Worm (Caenorhabditis elegans): ENCODE results near the gene flh-1.
"Not testable (repeated sequence)": the region's sequence is repeated elsewhere in the genome, so short reads cannot be mapped to it uniquely, and the experiment has no call there.

flh-1 gene

DNA sequence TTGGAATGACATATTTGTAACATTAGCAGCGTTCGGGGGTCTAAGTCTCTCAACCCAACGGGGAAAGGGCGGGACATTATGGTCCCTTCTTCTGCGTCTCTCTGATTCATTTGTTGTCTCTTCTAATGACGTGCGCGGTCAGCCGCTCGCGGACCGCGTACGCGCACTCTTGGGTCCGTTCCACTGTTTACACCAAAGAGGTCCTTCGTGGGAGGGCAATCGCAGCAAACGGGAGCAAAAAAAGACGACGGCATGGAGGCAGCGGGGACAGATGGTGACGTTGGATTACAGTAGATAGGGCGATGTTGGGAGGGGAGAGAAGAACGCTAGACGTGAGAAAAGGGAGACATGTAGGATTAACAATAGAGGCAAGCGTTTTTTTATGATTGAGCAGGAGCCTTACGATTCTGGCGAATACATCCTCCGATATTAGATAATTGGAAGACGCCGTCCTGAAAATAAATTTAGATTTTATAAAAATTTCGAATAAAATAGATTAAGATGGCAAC is at the start of gene flh-1:
Gene flh-1 (minus strand): TSS at position 459 of the 509 bp plus-strand sequence.
- TF ChIP-seq ZK185.1 (tag; optimal IDR thresholded peaks at IDR 0.05; ENCODE audit: poor library complexity, severe bottlenecking) (no peak), zfh-2 (GFP tag; conservative IDR thresholded peaks at IDR 0.05) (peak; percentile 52; the same call in 1 of the 2 replicates), T26A5.8 (tag; optimal IDR thresholded peaks at IDR 0.05) (no peak), efl-1 (GFP tag; optimal IDR thresholded peaks at IDR 0.05) (no peak), madf-6 (GFP tag; IDR thresholded peaks at IDR 0.05) (0 out of 2 replicates have a peak, but pooled peaks have one; percentile 19), unc-62 (GFP tag; optimal IDR thresholded peaks at IDR 0.05) (no peak)

DNA sequence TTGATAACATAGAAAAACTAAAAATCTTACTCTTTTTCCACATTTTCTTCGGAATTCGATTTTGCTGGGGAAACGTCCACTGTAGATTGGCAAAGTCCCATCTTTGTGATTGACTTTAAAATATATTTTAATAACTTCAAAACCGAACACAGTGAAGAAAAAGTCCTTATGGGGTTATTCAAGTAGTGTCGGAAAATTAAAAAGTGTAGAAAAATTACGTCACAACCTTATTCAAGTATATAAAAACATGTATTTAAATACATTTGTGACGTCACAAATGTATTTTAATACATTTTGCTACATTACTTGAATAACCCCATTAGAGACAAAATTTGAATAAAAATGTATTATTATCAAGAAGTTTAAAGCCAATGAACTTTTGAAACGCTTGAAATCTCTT is 48.8 kb upstream of the flh-1 start, which contains the start of gene F49C12.7:
Gene F49C12.7 (minus strand): TSS at position 101 of the 400 bp plus-strand sequence.
- TF ChIP-seq egl-44 (GFP tag; IDR thresholded peaks at IDR 0.05); F49E8.2 (tag; optimal IDR thresholded peaks at IDR 0.05; ENCODE audit: insufficient read depth); hsf-1 (GFP tag; IDR thresholded peaks at IDR 0.05): not testable (repeated sequence)

DNA sequence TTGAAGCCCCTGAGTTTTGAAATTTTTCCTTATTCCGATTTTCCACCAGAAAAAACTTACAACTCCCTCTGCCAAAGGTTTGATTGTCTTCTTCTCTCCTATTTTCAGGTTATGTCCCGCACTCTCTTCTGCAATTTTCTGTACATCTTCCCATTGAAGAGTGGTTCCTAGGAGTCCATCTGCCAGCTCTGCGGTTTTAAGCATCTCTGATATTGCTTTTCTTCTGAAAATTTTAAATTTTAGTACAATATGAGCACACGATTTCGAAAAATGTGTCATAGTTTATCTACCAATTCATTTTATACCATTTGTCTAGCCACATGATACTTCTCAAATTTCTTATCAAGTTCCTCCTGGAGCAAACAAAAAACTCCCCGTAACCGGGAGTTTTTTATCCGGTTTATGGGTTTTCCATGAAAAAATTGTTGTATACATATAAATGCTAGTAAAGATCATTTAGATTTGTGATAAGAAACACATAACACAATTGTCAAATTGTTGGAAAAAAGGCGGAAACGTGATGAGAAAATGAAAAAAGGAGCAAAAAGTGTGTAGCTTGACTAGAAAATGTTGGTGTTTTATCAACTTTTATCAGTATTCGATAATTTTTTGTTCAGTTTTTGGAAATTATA is 47.0 kb upstream of the flh-1 start:
- TF ChIP-seq zim-3 (tag; optimal IDR thresholded peaks at IDR 0.05) = no peak
- no peak for TF ChIP-seq Y67H2A.10 (GFP tag; conservative IDR thresholded peaks at IDR 0.05)
- peak; percentile 73 for TF ChIP-seq nhr-80 (tag; optimal IDR thresholded peaks at IDR 0.05)
- TF ChIP-seq ets-4 (GFP tag; optimal IDR thresholded peaks at IDR 0.05) = peak; percentile 45
- TF ChIP-seq lsl-1 (GFP tag; optimal IDR thresholded peaks at IDR 0.05) = no peak

DNA sequence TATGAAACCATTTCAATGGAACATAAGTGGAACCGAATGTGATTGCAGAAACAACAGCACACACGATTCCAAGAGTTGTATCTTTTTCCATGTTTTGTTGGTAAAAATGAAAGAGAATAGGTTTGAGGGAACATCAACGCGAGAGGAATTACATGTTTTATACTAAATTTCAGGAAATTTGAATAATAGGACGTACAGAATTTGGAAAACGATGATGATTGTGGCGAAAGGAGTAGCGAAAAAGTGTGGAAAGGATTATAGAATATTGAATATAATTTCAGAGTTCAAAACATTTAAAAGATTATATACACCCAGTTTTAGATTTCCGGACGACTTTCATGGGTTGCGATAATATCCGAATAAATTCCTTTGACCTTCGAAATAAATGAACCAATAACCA is 44.9 kb upstream of the flh-1 start, which contains the start of gene F49C12.6:
Gene F49C12.6 (minus strand): TSS at position 101 of the 400 bp plus-strand sequence.
- TF ChIP-seq tbp1 (GFP tag; optimal IDR thresholded peaks at IDR 0.05) = no peak
- no peak for TF ChIP-seq madf-6 (GFP tag; IDR thresholded peaks at IDR 0.05)
- no peak for TF ChIP-seq snpc-1.3 (tag; optimal IDR thresholded peaks at IDR 0.05; ENCODE audit: insufficient read depth)
- no peak for TF ChIP-seq dpl-1 (GFP tag; optimal IDR thresholded peaks at IDR 0.05)
- no peak for TF ChIP-seq attf-3 (GFP tag; conservative IDR thresholded peaks at IDR 0.05)
- no peak for TF ChIP-seq madf-8 (GFP tag; conservative IDR thresholded peaks at IDR 0.05)
- TF ChIP-seq snpc-1.1 (tag; optimal IDR thresholded peaks at IDR 0.05; ENCODE audit: insufficient read depth) = no peak
- no peak for TF ChIP-seq gei-17 (GFP tag; optimal IDR thresholded peaks at IDR 0.05)
- TF ChIP-seq hmg-20 (GFP tag; IDR thresholded peaks at IDR 0.05) = no peak
- no peak for TF ChIP-seq nhr-120 (GFP tag; IDR thresholded peaks at IDR 0.05)
- TF ChIP-seq hsf-1 (GFP tag; IDR thresholded peaks at IDR 0.05) = no peak
- no peak for TF ChIP-seq rpc-1 (optimal IDR thresholded peaks at IDR 0.05)
- no peak for TF ChIP-seq rpc-1 (tag; optimal IDR thresholded peaks at IDR 0.05)
- no peak for TF ChIP-seq nhr-90 (tag; optimal IDR thresholded peaks at IDR 0.05)
- no peak for TF ChIP-seq ceh-40 (GFP tag; IDR thresholded peaks at IDR 0.05)
- no peak for TF ChIP-seq aptf-3 (GFP tag; IDR thresholded peaks at IDR 0.05)
- no peak for TF ChIP-seq attf-5 (GFP tag; optimal IDR thresholded peaks at IDR 0.05)
- no peak for TF ChIP-seq ceh-100 (GFP tag; IDR thresholded peaks at IDR 0.05)
- no peak for TF ChIP-seq snpc-4 (GFP tag; optimal IDR thresholded peaks at IDR 0.05)
- TF ChIP-seq snpc-4 (tag; optimal IDR thresholded peaks at IDR 0.05) = no peak
- no peak for TF ChIP-seq nfyb-1 (GFP tag; IDR thresholded peaks at IDR 0.05)
